Worm (Caenorhabditis elegans): ENCODE measurements around the gene ins-16.
"Not testable (repeated sequence)": the region's sequence is repeated elsewhere in the genome, so short reads cannot be mapped to it uniquely, and the experiment has no call there.

DNA sequence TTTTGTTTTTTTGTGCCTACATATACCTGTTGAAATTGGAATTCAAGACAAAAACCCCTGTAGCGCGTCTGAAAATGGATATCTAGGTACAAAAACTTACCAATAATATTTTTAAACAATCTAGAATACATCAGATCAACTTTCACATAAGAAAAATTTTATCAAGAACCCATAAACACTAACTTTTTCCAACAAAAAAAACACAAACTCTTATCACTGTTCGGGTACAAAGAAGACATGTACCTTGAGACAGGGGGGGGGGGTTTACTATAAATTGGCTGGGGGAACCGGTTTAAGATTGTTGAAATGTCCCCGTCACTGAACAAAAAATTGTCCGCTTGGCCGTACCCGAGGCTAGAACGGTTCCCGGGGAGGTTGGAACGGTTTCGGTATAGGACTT lies 21.8 kb upstream of the ins-16 start, which contains the start of gene cpt-3:
- not testable (repeated sequence) for TF ChIP-seq nhr-76, nhr-237, mep-1 (tag; optimal IDR thresholded peaks at IDR 0.05)

All from whole organism, mixed stage, embryonic.